Fruit fly (Drosophila melanogaster) whole organism, pupa: ENCODE measurements around the gene Atg18a.

Source experiments
- CG10348 ChIP-seq: fragments of 200-800 bp; sonication (Bioruptor generic); IDR thresholded peaks from 2 replicates; pipeline ENCODE4 v1.3.6; 2022; ENCODE audit warnings: missing biosample characterization, missing genetic modification characterization
- CG12605 ChIP-seq: fragments of 200-800 bp; sonication (Bioruptor generic); IDR thresholded peaks from 2 replicates; pipeline ENCODE4 v1.3.6; 2022; ENCODE audit warnings: missing biosample characterization, missing genetic modification characterization
- CG13204 ChIP-seq: fragments of 200-800 bp; sonication (Bioruptor generic); optimal IDR thresholded peaks from 2 replicates; lab custom pipeline; 2018; ENCODE audit warnings: missing biosample characterization, mild to moderate bottlenecking, missing genetic modification characterization, moderate library complexity
- CG14655 ChIP-seq: fragments of 200-800 bp; sonication (Bioruptor generic); optimal IDR thresholded peaks from 3 replicates; lab custom pipeline; 2017; ENCODE audit warnings: mild to moderate bottlenecking, missing biosample characterization, missing genetic modification reagents, missing genetic modification characterization
- CG15710 ChIP-seq: fragments of 200-800 bp; sonication (Bioruptor generic); optimal IDR thresholded peaks from 2 replicates; lab custom pipeline; 2018; ENCODE audit warnings: missing biosample characterization, mild to moderate bottlenecking, missing genetic modification characterization, moderate library complexity
- CG17806 ChIP-seq: fragments of 200-800 bp; sonication (Bioruptor generic); optimal IDR thresholded peaks from 2 replicates; lab custom pipeline; 2018; ENCODE audit warnings: missing biosample characterization, mild to moderate bottlenecking, missing genetic modification characterization, moderate library complexity
- CG32121 ChIP-seq: fragments of 200-800 bp; sonication (Bioruptor generic); IDR thresholded peaks from 2 replicates; pipeline ENCODE4 v1.3.6; 2022; ENCODE audit warnings: missing biosample characterization, missing genetic modification characterization
- CG34367 ChIP-seq: fragments of 200-800 bp; sonication (Bioruptor generic); optimal IDR thresholded peaks from 2 replicates; lab custom pipeline; 2018; ENCODE audit warnings: missing biosample characterization, mild to moderate bottlenecking, missing genetic modification characterization
- CG4496 ChIP-seq: fragments of 200-800 bp; sonication (Bioruptor generic); IDR thresholded peaks from 3 replicates; pipeline ENCODE4 v1.3.6; 2022; ENCODE audit warnings: missing biosample characterization, missing genetic modification characterization
- CG8159 ChIP-seq: fragments of 200-800 bp; sonication (Bioruptor generic); optimal IDR thresholded peaks from 3 replicates; lab custom pipeline; 2018; ENCODE audit warnings: missing biosample characterization, mild to moderate bottlenecking, missing genetic modification characterization, moderate library complexity
- CG8301 ChIP-seq: fragments of 200-800 bp; sonication (Bioruptor generic); optimal IDR thresholded peaks from 2 replicates; lab custom pipeline; 2018; ENCODE audit warnings: missing biosample characterization, mild to moderate bottlenecking, missing genetic modification characterization
- CG9948 ChIP-seq: fragments of 200-800 bp; sonication (Bioruptor generic); optimal IDR thresholded peaks from 2 replicates; lab custom pipeline; 2018; ENCODE audit warnings: missing biosample characterization, mild to moderate bottlenecking, missing genetic modification characterization, moderate library complexity
- D1 ChIP-seq: fragments of 200-800 bp; sonication (Bioruptor generic); optimal IDR thresholded peaks from 2 replicates; lab custom pipeline; 2018; ENCODE audit warnings: missing biosample characterization, mild to moderate bottlenecking, missing genetic modification characterization, moderate library complexity
- EcR ChIP-seq: fragments of 200-800 bp; sonication (Bioruptor generic); optimal IDR thresholded peaks from 3 replicates; lab custom pipeline; 2019; ENCODE audit warnings: missing biosample characterization, missing genetic modification characterization, mild to moderate bottlenecking, moderate library complexity, missing genetic modification reagents
- Ets98B ChIP-seq: fragments of 200-800 bp; sonication (Bioruptor generic); IDR thresholded peaks from 2 replicates; pipeline ENCODE4 v1.3.6; 2022; ENCODE audit warnings: missing biosample characterization, missing genetic modification characterization
- Pif1A ChIP-seq: fragments of 200-800 bp; sonication (Bioruptor generic); optimal IDR thresholded peaks from 3 replicates; lab custom pipeline; 2016; ENCODE audit warnings: missing biosample characterization, missing genetic modification characterization
- Pif1B ChIP-seq: fragments of 200-800 bp; sonication (Bioruptor generic); optimal IDR thresholded peaks from 3 replicates; lab custom pipeline; 2016; ENCODE audit warnings: missing biosample characterization, missing genetic modification characterization
- Snoo ChIP-seq: fragments of 200-800 bp; sonication (Bioruptor generic); optimal IDR thresholded peaks from 3 replicates; lab custom pipeline; 2017; ENCODE audit warnings: missing biosample characterization, mild to moderate bottlenecking, missing genetic modification characterization, inconsistent platforms
- fd96Ca ChIP-seq: fragments of 200-800 bp; sonication (Bioruptor generic); IDR thresholded peaks from 3 replicates; pipeline ENCODE4 v1.3.6; 2022; ENCODE audit warnings: missing biosample characterization, missing genetic modification characterization
- gl ChIP-seq: fragments of 200-800 bp; sonication (Bioruptor generic); optimal IDR thresholded peaks from 2 replicates; lab custom pipeline; 2018; ENCODE audit warnings: missing biosample characterization, mild to moderate bottlenecking, missing genetic modification characterization
- rn ChIP-seq: fragments of 200-800 bp; sonication (Bioruptor generic); IDR thresholded peaks from 2 replicates; pipeline ENCODE4 v1.3.6; 2022; ENCODE audit warnings: missing biosample characterization, missing genetic modification characterization

Atg18a gene

dm6 chr3L:8158715-8159380 is 27.8 kb upstream of the Atg18a start, which contains the start of gene CG42445:
Gene CG42445, minus strand, starts transcription at chr3L:8158900.
- TF ChIP-seq CG12605 (GFP tag; lab: Robert Waterston, UW) (no peak), D1 (no peak), CG15710 (tag; lab: Kevin White, UChicago) (no peak), CG9948 (tag; lab: Kevin White, UChicago) (no peak), Snoo (no peak), EcR (no peak), CG8301 (tag; lab: Kevin White, UChicago) (no peak), CG32121 (GFP tag; lab: Robert Waterston, UW) (no peak), Ets98B (GFP tag; lab: Robert Waterston, UW) (no peak), CG34367 (no peak), CG10348 (GFP tag; lab: Robert Waterston, UW) (no peak), rn (GFP tag; lab: Robert Waterston, UW) (no peak)

dm6 chr3L:8159724-8160422 is 26.8 kb upstream of the Atg18a start, which contains the start of gene CG43886:
Gene CG43886, minus strand, starts transcription at chr3L:8159774.
- TF ChIP-seq D1 (peak; percentile 14), Pif1B (no peak), Ets98B (GFP tag; lab: Robert Waterston, UW) (no peak)

- TF ChIP-seq EcR (no peak), Pif1A (no peak), CG13204 (no peak), CG34367 (no peak), CG14655 (GFP tag; lab: Kevin White, UChicago) (no peak), CG4496 (GFP tag; lab: Robert Waterston, UW) (peak; percentile 44; the same call in 1 of the 3 replicates)
These were observed 21.2 kb upstream of the Atg18a start, which contains the start of gene CG13675 for dm6 chr3L:8165436-8165835. Gene CG13675, minus strand, starts transcription at chr3L:8165518.

- no peak for TF ChIP-seq D1
- no peak for TF ChIP-seq CG12605 (GFP tag; lab: Robert Waterston, UW)
- TF ChIP-seq Snoo, result no peak
- TF ChIP-seq Ets98B (GFP tag; lab: Robert Waterston, UW), result no peak
- TF ChIP-seq CG17806 (tag; lab: Kevin White, UChicago), result no peak
- TF ChIP-seq CG15710 (tag; lab: Kevin White, UChicago), result no peak
- TF ChIP-seq Pif1B, result no peak
- TF ChIP-seq CG4496 (GFP tag; lab: Robert Waterston, UW), result no peak
- no peak for TF ChIP-seq fd96Ca (GFP tag; lab: Robert Waterston, UW)
- TF ChIP-seq CG34367, result no peak
- no peak for TF ChIP-seq rn (GFP tag; lab: Robert Waterston, UW)
- TF ChIP-seq Pif1A, result no peak
- TF ChIP-seq EcR, result no peak
- TF ChIP-seq CG14655 (GFP tag; lab: Kevin White, UChicago), result no peak
- no peak for TF ChIP-seq CG8159
- TF ChIP-seq CG13204, result no peak
- no peak for TF ChIP-seq gl (tag; lab: Kevin White, UChicago)
- TF ChIP-seq CG8301 (tag; lab: Kevin White, UChicago), result no peak
- TF ChIP-seq CG10348 (GFP tag; lab: Robert Waterston, UW), result no peak
These were observed 10.8 kb upstream of the Atg18a start, which contains the start of gene RecQ4 for dm6 chr3L:8175818-8176217. Gene RecQ4, minus strand, starts transcription at chr3L:8175978.

dm6 chr3L:8177795-8178564 is 8.7 kb upstream of the Atg18a start, which contains the start of gene Nmt:
Gene Nmt, minus strand, starts transcription at chr3L:8178429.
- peak; percentile 3 for TF ChIP-seq gl (tag; lab: Kevin White, UChicago)
- TF ChIP-seq CG4496 (GFP tag; lab: Robert Waterston, UW), result no peak
- TF ChIP-seq Pif1A, result no peak
- peak; percentile 28 for TF ChIP-seq CG9948 (tag; lab: Kevin White, UChicago)
- TF ChIP-seq CG14655 (GFP tag; lab: Kevin White, UChicago), result no peak
- TF ChIP-seq CG34367, result no peak
- peak; percentile 49 for TF ChIP-seq CG8301 (tag; lab: Kevin White, UChicago)
- TF ChIP-seq CG10348 (GFP tag; lab: Robert Waterston, UW), result no peak
- peak; percentile 43 for TF ChIP-seq CG17806 (tag; lab: Kevin White, UChicago)
- TF ChIP-seq CG12605 (GFP tag; lab: Robert Waterston, UW), result no peak
- peak; percentile 36 for TF ChIP-seq CG8159
- peak; percentile 19 for TF ChIP-seq CG15710 (tag; lab: Kevin White, UChicago)
- peak; percentile 24 for TF ChIP-seq Snoo
- no peak for TF ChIP-seq rn (GFP tag; lab: Robert Waterston, UW)
- TF ChIP-seq Pif1B, result no peak
- peak; percentile 42 for TF ChIP-seq Ets98B (GFP tag; lab: Robert Waterston, UW)
- no peak for TF ChIP-seq CG13204
- no peak for TF ChIP-seq D1
